Fruit fly (Drosophila melanogaster) whole organism, embryonic: ENCODE results near the gene Ldaf1.

Experiments used
- B-H2 ChIP-seq: fragments of 200-800 bp; sonication (Bioruptor generic); optimal IDR thresholded peaks from 2 replicates; lab custom pipeline; 2018; ENCODE audit warnings: missing biosample characterization, mild to moderate bottlenecking, missing genetic modification characterization
- CG10147 ChIP-seq: fragments of 200-800 bp; sonication (Bioruptor generic); optimal IDR thresholded peaks from 2 replicates; lab custom pipeline; 2019; ENCODE audit warnings: missing biosample characterization, mild to moderate bottlenecking, missing genetic modification characterization, moderate library complexity
- CG10979 ChIP-seq: fragments of 200-800 bp; sonication (Bioruptor generic); optimal IDR thresholded peaks from 2 replicates; lab custom pipeline; 2018; ENCODE audit warnings: missing biosample characterization, mild to moderate bottlenecking, missing genetic modification characterization, moderate library complexity
- CG11723 ChIP-seq: fragments of 200-800 bp; sonication (Bioruptor generic); optimal IDR thresholded peaks from 2 replicates; lab custom pipeline; 2017; ENCODE audit warnings: missing biosample characterization, mild to moderate bottlenecking, missing genetic modification characterization
- CG12104 ChIP-seq: fragments of 200-800 bp; sonication (Bioruptor generic); optimal IDR thresholded peaks from 3 replicates; lab custom pipeline; 2016; ENCODE audit warnings: missing biosample characterization, missing genetic modification characterization
- CG13775 ChIP-seq: fragments of 200-800 bp; sonication (Bioruptor generic); optimal IDR thresholded peaks from 3 replicates; lab custom pipeline; 2017; ENCODE audit warnings: missing biosample characterization, mild to moderate bottlenecking, missing genetic modification characterization
- CG14014 ChIP-seq: fragments of 200-800 bp; sonication (Bioruptor generic); IDR thresholded peaks from 2 replicates; pipeline ENCODE4 v1.3.6; 2022; ENCODE audit warnings: missing biosample characterization, missing genetic modification characterization
- CG1603 ChIP-seq: fragments of 200-800 bp; sonication (Bioruptor generic); optimal IDR thresholded peaks from 2 replicates; lab custom pipeline; 2019; ENCODE audit warnings: missing biosample characterization, mild to moderate bottlenecking, missing genetic modification characterization, moderate library complexity
- CG17568 ChIP-seq: fragments of 200-800 bp; sonication (Bioruptor generic); optimal IDR thresholded peaks from 2 replicates; lab custom pipeline; 2018; ENCODE audit warnings: missing biosample characterization, mild to moderate bottlenecking, missing genetic modification characterization, moderate library complexity
- CG18764 ChIP-seq: fragments of 200-800 bp; sonication (Bioruptor generic); optimal IDR thresholded peaks from 3 replicates; lab custom pipeline; 2016; ENCODE audit warnings: missing biosample characterization, missing genetic modification characterization
- CG32772 ChIP-seq: fragments of 200-800 bp; sonication (Bioruptor generic); IDR thresholded peaks from 2 replicates; pipeline ENCODE4 v1.3.6; 2022; ENCODE audit warnings: missing biosample characterization, missing genetic modification characterization
- CG3995 ChIP-seq: fragments of 200-800 bp; sonication (Bioruptor generic); optimal IDR thresholded peaks from 3 replicates; lab custom pipeline; 2016; ENCODE audit warnings: missing biosample characterization, missing genetic modification characterization
- CG4854 ChIP-seq: fragments of 200-800 bp; sonication (Bioruptor generic); optimal IDR thresholded peaks from 2 replicates; lab custom pipeline; 2016; ENCODE audit warnings: missing biosample characterization, missing genetic modification characterization, inconsistent platforms
- CG7271 ChIP-seq: fragments of 200-800 bp; sonication (Bioruptor generic); optimal IDR thresholded peaks from 2 replicates; lab custom pipeline; 2018; ENCODE audit warnings: missing biosample characterization, mild to moderate bottlenecking, missing genetic modification characterization, moderate library complexity
- CG8944 ChIP-seq: fragments of 200-800 bp; sonication (Bioruptor generic); optimal IDR thresholded peaks from 3 replicates; lab custom pipeline; 2016; ENCODE audit warnings: missing biosample characterization, missing genetic modification characterization
- Chrac-16 ChIP-seq: fragments of 200-800 bp; sonication (Bioruptor generic); optimal IDR thresholded peaks from 3 replicates; lab custom pipeline; 2016; ENCODE audit warnings: missing biosample characterization, missing genetic modification characterization
- CoRest ChIP-seq: fragments of 200-800 bp; sonication (Bioruptor generic); optimal IDR thresholded peaks from 3 replicates; lab custom pipeline; 2018; ENCODE audit warnings: missing biosample characterization, mild to moderate bottlenecking, missing genetic modification characterization, moderate library complexity
- D ChIP-seq, 2 experiments: fragments of 200-800 bp in 1 of 2; fragments of >200 bp in 1 of 2; sonication (Bioruptor generic) in 1 of 2; optimal IDR thresholded peaks; 2 replicates in 1 of 2; 3 replicates in 1 of 2; lab custom pipeline; 2017; ENCODE audit warnings: mild to moderate bottlenecking in 1 of 2, missing biosample characterization in 1 of 2, missing genetic modification characterization in 1 of 2, missing genetic modification reagents in 1 of 2
- HLH3B ChIP-seq: fragments of 200-800 bp; sonication (Bioruptor generic); IDR thresholded peaks from 2 replicates; pipeline ENCODE4 v1.3.6; 2022; ENCODE audit warnings: missing biosample characterization, missing genetic modification characterization
- Hr78 ChIP-seq, 2 experiments: fragments of 200-800 bp in 1 of 2; fragments of >200 bp in 1 of 2; sonication (Bioruptor generic) in 1 of 2; optimal IDR thresholded peaks; 2 replicates each; lab custom pipeline; 2017 to 2019; ENCODE audit warnings: missing biosample characterization in 2 of 2, missing genetic modification characterization in 2 of 2, mild to moderate bottlenecking in 1 of 2, moderate library complexity in 1 of 2
- Kr ChIP-seq: fragments of 200-800 bp; sonication (Bioruptor generic); optimal IDR thresholded peaks from 2 replicates; lab custom pipeline; 2017; ENCODE audit warnings: missing biosample characterization, mild to moderate bottlenecking, missing genetic modification characterization
- NC2β ChIP-seq: fragments of 200-800 bp; sonication (Bioruptor generic); optimal IDR thresholded peaks from 2 replicates; lab custom pipeline; 2016; ENCODE audit warnings: missing biosample characterization, missing genetic modification characterization
- Optix ChIP-seq: fragments of 200-800 bp; sonication (Bioruptor generic); IDR thresholded peaks from 3 replicates; pipeline ENCODE4 v1.3.6; 2022; ENCODE audit warnings: missing biosample characterization, missing genetic modification characterization
- Scr ChIP-seq: fragments of 200-800 bp; sonication (Bioruptor generic); IDR thresholded peaks from 2 replicates; pipeline ENCODE4 v1.3.6; 2022; ENCODE audit warnings: missing biosample characterization, missing genetic modification characterization; ENCODE audit not compliant: partially characterized antibody
- Side ChIP-seq: fragments of 200-800 bp; sonication (Bioruptor generic); optimal IDR thresholded peaks from 2 replicates; lab custom pipeline; 2016; ENCODE audit warnings: missing biosample characterization, missing genetic modification characterization
- Ssrp ChIP-seq: fragments of 200-800 bp; sonication (Bioruptor generic); optimal IDR thresholded peaks from 2 replicates; lab custom pipeline; 2018; ENCODE audit warnings: missing biosample characterization, mild to moderate bottlenecking, missing genetic modification characterization, moderate library complexity
- Xrp1 ChIP-seq: fragments of 200-800 bp; sonication (Bioruptor generic); IDR thresholded peaks from 2 replicates; pipeline ENCODE4 v1.3.6; 2022; ENCODE audit warnings: missing biosample characterization, missing genetic modification characterization
- abd-A ChIP-seq: fragments of 200-800 bp; sonication (Bioruptor generic); optimal IDR thresholded peaks from 3 replicates; lab custom pipeline; 2019; ENCODE audit warnings: missing biosample characterization, mild to moderate bottlenecking, missing genetic modification characterization, moderate library complexity
- bab2 ChIP-seq: fragments of 200-800 bp; sonication (Bioruptor generic); optimal IDR thresholded peaks from 2 replicates; lab custom pipeline; 2016; ENCODE audit warnings: missing biosample characterization, missing genetic modification characterization
- br ChIP-seq: fragments of >200 bp; optimal IDR thresholded peaks from 2 replicates; lab custom pipeline; 2017
- cad ChIP-seq: fragments of >200 bp; optimal IDR thresholded peaks from 2 replicates; lab custom pipeline; 2017; ENCODE audit warnings: missing biosample characterization, missing genetic modification characterization
- cato ChIP-seq: fragments of 200-800 bp; sonication (Bioruptor generic); optimal IDR thresholded peaks from 2 replicates; lab custom pipeline; 2016; ENCODE audit warnings: missing biosample characterization, missing genetic modification characterization, borderline replicate concordance
- corto ChIP-seq: fragments of 200-800 bp; sonication (Bioruptor generic); optimal IDR thresholded peaks from 2 replicates; lab custom pipeline; 2016; ENCODE audit warnings: missing biosample characterization, mild to moderate bottlenecking, missing genetic modification characterization, moderate library complexity
- croc ChIP-seq: fragments of 200-800 bp; sonication (Bioruptor generic); conservative IDR thresholded peaks from 3 replicates; pipeline ENCODE4 v1.3.6; 2022; ENCODE audit warnings: missing biosample characterization, missing genetic modification characterization
- fd96Cb ChIP-seq: fragments of 200-800 bp; sonication (Bioruptor generic); optimal IDR thresholded peaks from 2 replicates; lab custom pipeline; 2018; ENCODE audit warnings: missing biosample characterization, mild to moderate bottlenecking, missing genetic modification characterization, moderate library complexity
- grau ChIP-seq: fragments of 200-800 bp; optimal IDR thresholded peaks from 3 replicates; lab custom pipeline; 2019; ENCODE audit warnings: missing biosample characterization, mild to moderate bottlenecking, missing genetic modification characterization, moderate library complexity
- gro ChIP-seq: fragments of 200-800 bp; sonication (Bioruptor generic); optimal IDR thresholded peaks from 2 replicates; lab custom pipeline; 2016; ENCODE audit warnings: missing biosample characterization, missing genetic modification characterization
- gsb ChIP-seq: fragments of 200-800 bp; sonication (Bioruptor generic); IDR thresholded peaks from 2 replicates; pipeline ENCODE4 v1.3.6; 2022; ENCODE audit warnings: missing biosample characterization, missing genetic modification characterization
- jumu ChIP-seq: fragments of 200-800 bp; sonication (Bioruptor generic); optimal IDR thresholded peaks from 3 replicates; lab custom pipeline; 2016; ENCODE audit warnings: missing biosample characterization, missing genetic modification characterization
- ken ChIP-seq: fragments of 200-800 bp; sonication (Bioruptor generic); IDR thresholded peaks from 3 replicates; pipeline ENCODE4 v1.3.6; 2022; ENCODE audit warnings: missing biosample characterization, missing genetic modification characterization
- maf-S ChIP-seq: fragments of 200-800 bp; sonication (Bioruptor generic); optimal IDR thresholded peaks from 2 replicates; lab custom pipeline; 2016; ENCODE audit warnings: missing biosample characterization, missing genetic modification characterization
- mam ChIP-seq: fragments of 200-800 bp; sonication (Bioruptor generic); optimal IDR thresholded peaks from 3 replicates; lab custom pipeline; 2016; ENCODE audit warnings: missing biosample characterization, missing genetic modification characterization
- pita ChIP-seq: fragments of 200-800 bp; sonication (Bioruptor generic); optimal IDR thresholded peaks from 2 replicates; lab custom pipeline; 2017; ENCODE audit warnings: missing biosample characterization, mild to moderate bottlenecking, missing genetic modification characterization
- ro ChIP-seq: fragments of 200-800 bp; sonication (Bioruptor generic); IDR thresholded peaks from 2 replicates; pipeline ENCODE4 v1.3.6; 2022; ENCODE audit warnings: missing biosample characterization, missing genetic modification characterization
- sqz ChIP-seq: fragments of 200-800 bp; sonication (Bioruptor generic); optimal IDR thresholded peaks from 3 replicates; lab custom pipeline; 2018; ENCODE audit warnings: missing biosample characterization, mild to moderate bottlenecking, missing genetic modification characterization
- tap ChIP-seq: fragments of 200-800 bp; optimal IDR thresholded peaks from 3 replicates; lab custom pipeline; 2019; ENCODE audit warnings: missing biosample characterization, mild to moderate bottlenecking, missing genetic modification characterization, moderate library complexity
- tna ChIP-seq: fragments of 200-800 bp; sonication (Bioruptor generic); IDR thresholded peaks from 2 replicates; pipeline ENCODE4 v1.3.6; 2022; ENCODE audit warnings: missing biosample characterization, missing genetic modification characterization; ENCODE audit not compliant: partially characterized antibody
- wor ChIP-seq: fragments of 200-800 bp; sonication (Bioruptor generic); IDR thresholded peaks from 2 replicates; pipeline ENCODE4 v1.3.6; 2022; ENCODE audit warnings: missing biosample characterization, missing genetic modification characterization
- yki ChIP-seq: fragments of >200 bp; optimal IDR thresholded peaks from 3 replicates; lab custom pipeline; 2018

Gene Ldaf1

dm6 chrX:1947178-1947872 lies 45.6 kb upstream of the Ldaf1 start (continued):
- TF ChIP-seq jumu (GFP tag; lab: Kevin White, UChicago) (peak; percentile 96), CG32772 (GFP tag; lab: Robert Waterston, UW) (peak; percentile 95), Optix (GFP tag; lab: Robert Waterston, UW) (peak; percentile 96), croc (peak; percentile 95), mam (peak; percentile 85), CG14014 (GFP tag; lab: Robert Waterston, UW) (peak; percentile 90), CoRest (tag; lab: Kevin White, UChicago) (peak; percentile 96), Side (GFP tag; lab: Kevin White, UChicago) (peak; percentile 95), bab2 (GFP tag; lab: Kevin White, UChicago) (peak; percentile 95), cato (GFP tag; lab: Kevin White, UChicago) (peak; percentile 90), CG11723 (GFP tag; lab: Kevin White, UChicago) (peak; percentile 95), Ssrp (peak; percentile 97), Scr (GFP tag; lab: Robert Waterston, UW) (no peak), CG13775 (GFP tag; lab: Kevin White, UChicago) (peak; percentile 93), gsb (GFP tag; lab: Robert Waterston, UW) (peak; percentile 78), corto (GFP tag; lab: Kevin White, UChicago) (peak; percentile 78), Xrp1 (GFP tag; lab: Robert Waterston, UW) (peak; percentile 99), yki (lab: Kevin White, UChicago) (no peak), maf-S (GFP tag; lab: Kevin White, UChicago) (peak; percentile 92), B-H2 (peak; percentile 59), CG10147 (GFP tag; lab: Kevin White, UChicago) (peak; percentile 91), cad (no peak), HLH3B (peak; percentile 95), grau (tag; lab: Kevin White, UChicago) (peak; percentile 96), abd-A (tag; lab: Kevin White, UChicago) (peak; percentile 28), CG7271 (peak; percentile 94), ken (peak; percentile 98), Kr (peak; percentile 78), wor (GFP tag; lab: Robert Waterston, UW) (peak; percentile 94), CG12104 (GFP tag; lab: Kevin White, UChicago) (peak; percentile 91), CG8944 (GFP tag; lab: Kevin White, UChicago) (peak; percentile 94), br (no peak), tap (peak; percentile 97), pita (no peak), Chrac-16 (GFP tag; lab: Kevin White, UChicago) (peak; percentile 96), Hr78 (GFP tag; optimal IDR thresholded peaks at IDR 0.05; lab: Kevin White, UChicago) (peak in 1 of 2 experiments; percentile 92), CG10979 (tag; lab: Kevin White, UChicago) (peak; percentile 99), sqz (GFP tag; lab: Kevin White, UChicago) (peak; percentile 94), CG3995 (GFP tag; lab: Kevin White, UChicago) (peak; percentile 15), tna (no peak), gro (GFP tag; lab: Kevin White, UChicago) (peak; percentile 71), CG18764 (GFP tag; lab: Kevin White, UChicago) (peak; percentile 92), ro (peak; percentile 81; the same call in 1 of the 2 replicates), CG4854 (peak; percentile 89), fd96Cb (tag; lab: Kevin White, UChicago) (peak; percentile 98), CG17568 (peak; percentile 94), CG1603 (tag; lab: Kevin White, UChicago) (peak; percentile 98), D (optimal IDR thresholded peaks at IDR 0.05; lab: Kevin White, UChicago) (no peak), D (GFP tag; optimal IDR thresholded peaks at IDR 0.05; lab: Kevin White, UChicago) (peak; percentile 98), NC2β (GFP tag; lab: Kevin White, UChicago) (peak; percentile 97)
